Worm (Caenorhabditis elegans): ENCODE results near the gene nhr-22.
A peak's percentile ranks its signal among the peaks of the same experiment; 100 is the strongest.

DNA sequence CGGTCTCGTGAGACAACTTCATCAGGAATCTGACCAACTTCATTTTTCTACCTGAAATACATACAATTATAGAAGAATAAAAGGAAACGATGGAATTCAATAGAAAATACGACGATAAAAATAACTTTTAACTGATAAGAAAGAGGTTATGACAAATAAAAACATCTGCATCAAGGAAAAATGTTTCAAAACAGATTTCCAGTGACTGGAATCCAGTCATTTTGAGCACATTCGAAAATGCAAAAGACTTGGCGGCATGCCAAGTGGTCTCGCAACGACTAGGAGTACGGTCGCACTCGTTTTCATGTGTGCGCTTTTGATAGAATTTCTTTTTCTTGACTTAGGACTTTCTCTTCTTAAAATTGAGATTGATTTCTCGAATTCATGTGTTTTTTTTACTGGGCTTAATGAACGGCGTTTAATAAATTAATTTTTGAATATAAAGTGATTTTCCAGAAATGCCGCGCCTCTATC is 40.2 kb upstream of the nhr-22 start, which contains the start of the genes snr-3 and rsp-5:
- TF ChIP-seq nhr-77 (tag; optimal IDR thresholded peaks at IDR 0.05) = no peak
- TF ChIP-seq nhr-6 (tag; optimal IDR thresholded peaks at IDR 0.05) = peak; percentile 35
- no peak for TF ChIP-seq lin-39 (tag; optimal IDR thresholded peaks at IDR 0.05)
- TF ChIP-seq sem-4 (tag; optimal IDR thresholded peaks at IDR 0.05) = peak; percentile 48
- TF ChIP-seq aly-2 (tag; optimal IDR thresholded peaks at IDR 0.05) = no peak
- no peak for TF ChIP-seq elt-3 (tag; optimal IDR thresholded peaks at IDR 0.05)
